Fruit fly (Drosophila melanogaster) whole organism, pupa: ENCODE results near the gene ash2.

Experiments used
- CG34367 ChIP-seq: fragments of 200-800 bp; sonication (Bioruptor generic); optimal IDR thresholded peaks from 2 replicates; lab custom pipeline; 2018; ENCODE audit warnings: missing biosample characterization, mild to moderate bottlenecking, missing genetic modification characterization
- CG8159 ChIP-seq: fragments of 200-800 bp; sonication (Bioruptor generic); optimal IDR thresholded peaks from 3 replicates; lab custom pipeline; 2018; ENCODE audit warnings: missing biosample characterization, mild to moderate bottlenecking, missing genetic modification characterization, moderate library complexity

DNA sequence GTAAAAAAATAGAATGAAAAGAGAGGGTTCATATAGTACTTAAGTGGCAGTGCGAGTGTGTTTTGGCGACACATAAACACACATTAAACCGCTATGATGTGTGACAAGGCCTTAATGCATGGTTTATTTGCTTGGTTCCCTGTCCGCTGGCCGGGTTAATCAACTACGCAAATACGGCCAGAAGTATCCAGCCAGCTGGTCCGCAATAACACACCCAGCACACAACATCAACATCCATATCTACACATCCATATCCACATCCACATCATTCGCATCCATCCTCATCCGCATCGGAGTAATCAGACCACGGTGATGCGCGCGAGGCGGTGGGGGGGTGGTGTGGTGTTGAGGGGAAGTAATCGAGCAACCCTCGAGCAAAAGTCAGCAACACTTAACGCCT is 43.1 kb upstream of the ash2 start:
- TF ChIP-seq CG8159 (tag; lab: Kevin White, UChicago) (no peak), CG34367 (tag; lab: Kevin White, UChicago) (no peak)
